Worm (Caenorhabditis elegans): ENCODE data around the gene far-4.

far-4 gene

ce11 chrV:12952287-12952686 is 47.2 kb downstream of the far-4 start, which contains the start of gene pqn-68 (continued):
- no peak for TF ChIP-seq unc-98 (GFP tag; IDR thresholded peaks at IDR 0.05)
- TF ChIP-seq fkh-8 (tag; optimal IDR thresholded peaks at IDR 0.05) = no peak

DNA sequence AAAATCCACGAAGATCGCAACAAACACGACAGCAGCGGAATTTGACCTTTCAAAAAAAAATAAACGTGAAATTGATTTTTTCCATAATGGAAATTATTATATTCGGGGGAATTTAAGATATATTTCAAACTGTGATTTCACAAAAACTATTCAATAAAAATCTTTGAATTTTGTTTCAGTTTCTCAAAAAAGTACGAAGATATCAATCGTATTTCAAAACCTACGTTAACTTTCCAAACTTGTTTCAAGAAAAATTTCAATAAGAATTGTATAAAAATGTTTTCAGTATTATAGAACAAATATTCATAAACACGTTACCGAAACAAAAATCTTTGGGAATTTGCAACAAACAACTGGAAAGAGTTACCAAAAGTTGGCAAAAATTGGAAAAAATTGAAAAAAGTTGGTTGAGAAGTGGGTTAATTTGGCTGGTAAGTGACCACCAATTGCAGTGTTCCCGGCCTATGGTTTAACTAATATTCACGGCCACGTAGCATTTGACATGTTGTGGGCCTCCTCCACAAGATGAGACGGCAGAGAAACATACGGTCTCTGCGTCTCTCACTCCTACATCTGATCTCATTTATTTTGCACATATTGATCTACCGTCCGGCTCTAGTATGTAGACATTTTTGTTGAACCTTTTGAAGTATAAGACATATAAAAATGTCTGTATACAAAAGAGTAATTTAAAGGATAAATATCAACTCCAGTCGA is 48.5 kb downstream of the far-4 start, which contains the start of the genes T16G1.9 and T16G1.18:
T16G1.9 (minus strand) TSS at position 51 of the 717 bp plus-strand sequence.
T16G1.18 (plus strand) TSS at position 493 of the 717 bp plus-strand sequence.
- TF ChIP-seq zag-1 (tag; optimal IDR thresholded peaks at IDR 0.05) (no peak), ceh-82 (tag; optimal IDR thresholded peaks at IDR 0.05) (peak in 2 of 3 experiments; percentile 21 to 47), nhr-47 (tag; optimal IDR thresholded peaks at IDR 0.05) (peak; percentile 24), tlp-1 (tag; optimal IDR thresholded peaks at IDR 0.05) (no peak), C16A3.4 (tag; optimal IDR thresholded peaks at IDR 0.05) (peak; percentile 9), unc-62 (GFP tag; optimal IDR thresholded peaks at IDR 0.05) (no peak), xbp-1 (tag; optimal IDR thresholded peaks at IDR 0.05) (peak; percentile 36), snpc-4 (tag; optimal IDR thresholded peaks at IDR 0.05) (no peak), fkh-4 (tag; optimal IDR thresholded peaks at IDR 0.05; ENCODE audit: borderline replicate concordance) (no peak), F16B12.6 (tag; optimal IDR thresholded peaks at IDR 0.05) (peak; percentile 7), lin-14 (GFP tag; optimal IDR thresholded peaks at IDR 0.05) (peak; percentile 77), grh-1 (GFP tag; IDR thresholded peaks at IDR 0.05) (no peak), egl-13 (tag; optimal IDR thresholded peaks at IDR 0.05) (no peak), nhr-76 (tag; optimal IDR thresholded peaks at IDR 0.05) (no peak), nhr-90 (tag; optimal IDR thresholded peaks at IDR 0.05; ENCODE audit: poor library complexity) (no peak), jun-1 (tag; optimal IDR thresholded peaks at IDR 0.05) (no peak), C04F5.9 (tag; optimal IDR thresholded peaks at IDR 0.05) (no peak), ama-1 (optimal IDR thresholded peaks at IDR 0.05) (no peak), lin-35 (GFP tag; optimal IDR thresholded peaks at IDR 0.05) (peak; percentile 52 to 56), mef-2 (tag; optimal IDR thresholded peaks at IDR 0.05) (no peak), nhr-19 (GFP tag; conservative IDR thresholded peaks at IDR 0.05) (peak; percentile 27; the same call in 1 of the 2 replicates), ztf-4 (tag; optimal IDR thresholded peaks at IDR 0.05) (no peak), dpl-1 (GFP tag; optimal IDR thresholded peaks at IDR 0.05) (peak in 2 of 3 experiments; percentile 43 to 62), elt-3 (tag; optimal IDR thresholded peaks at IDR 0.05) (peak in 1 of 6 experiments; percentile 6), egl-27 (tag; optimal IDR thresholded peaks at IDR 0.05) (no peak), sox-4 (tag; optimal IDR thresholded peaks at IDR 0.05) (no peak), fkh-10 (GFP tag; optimal IDR thresholded peaks at IDR 0.05) (no peak), unc-30 (tag; optimal IDR thresholded peaks at IDR 0.05) (no peak), sptf-1 (tag; optimal IDR thresholded peaks at IDR 0.05) (no peak), unc-130 (tag; optimal IDR thresholded peaks at IDR 0.05) (no peak), lin-15B (tag; optimal IDR thresholded peaks at IDR 0.05) (peak; percentile 12), C34B4.2 (tag; optimal IDR thresholded peaks at IDR 0.05) (no peak), nhr-77 (tag; optimal IDR thresholded peaks at IDR 0.05) (peak; percentile 30), fkh-8 (tag; optimal IDR thresholded peaks at IDR 0.05) (no peak), zip-4 (GFP tag; optimal IDR thresholded peaks at IDR 0.05) (no peak), snu-23 (GFP tag; optimal IDR thresholded peaks at IDR 0.05) (peak; percentile 56), rnt-1 (tag; optimal IDR thresholded peaks at IDR 0.05) (peak; percentile 27), lir-3 (tag; optimal IDR thresholded peaks at IDR 0.05; ENCODE audit: poor library complexity) (no peak), nhr-11 (tag; optimal IDR thresholded peaks at IDR 0.05) (no peak), nhr-12 (tag; optimal IDR thresholded peaks at IDR 0.05) (no peak), aly-2 (tag; optimal IDR thresholded peaks at IDR 0.05) (no peak), mep-1 (tag; optimal IDR thresholded peaks at IDR 0.05) (peak; percentile 43), sup-37 (GFP tag; optimal IDR thresholded peaks at IDR 0.05) (no peak), ceh-8 (GFP tag; optimal IDR thresholded peaks at IDR 0.05) (no peak), efl-3 (GFP tag; optimal IDR thresholded peaks at IDR 0.05) (no peak), lin-39 (tag; optimal IDR thresholded peaks at IDR 0.05) (no peak), swsn-7 (tag; optimal IDR thresholded peaks at IDR 0.05) (peak; percentile 19), nhr-20 (tag; optimal IDR thresholded peaks at IDR 0.05) (peak; percentile 25), nhr-84 (tag; optimal IDR thresholded peaks at IDR 0.05) (no peak)

Measured in whole organism, L1 larva.